Fruit fly (Drosophila melanogaster): ENCODE data around the gene CG4045.

CG4045 gene

DNA sequence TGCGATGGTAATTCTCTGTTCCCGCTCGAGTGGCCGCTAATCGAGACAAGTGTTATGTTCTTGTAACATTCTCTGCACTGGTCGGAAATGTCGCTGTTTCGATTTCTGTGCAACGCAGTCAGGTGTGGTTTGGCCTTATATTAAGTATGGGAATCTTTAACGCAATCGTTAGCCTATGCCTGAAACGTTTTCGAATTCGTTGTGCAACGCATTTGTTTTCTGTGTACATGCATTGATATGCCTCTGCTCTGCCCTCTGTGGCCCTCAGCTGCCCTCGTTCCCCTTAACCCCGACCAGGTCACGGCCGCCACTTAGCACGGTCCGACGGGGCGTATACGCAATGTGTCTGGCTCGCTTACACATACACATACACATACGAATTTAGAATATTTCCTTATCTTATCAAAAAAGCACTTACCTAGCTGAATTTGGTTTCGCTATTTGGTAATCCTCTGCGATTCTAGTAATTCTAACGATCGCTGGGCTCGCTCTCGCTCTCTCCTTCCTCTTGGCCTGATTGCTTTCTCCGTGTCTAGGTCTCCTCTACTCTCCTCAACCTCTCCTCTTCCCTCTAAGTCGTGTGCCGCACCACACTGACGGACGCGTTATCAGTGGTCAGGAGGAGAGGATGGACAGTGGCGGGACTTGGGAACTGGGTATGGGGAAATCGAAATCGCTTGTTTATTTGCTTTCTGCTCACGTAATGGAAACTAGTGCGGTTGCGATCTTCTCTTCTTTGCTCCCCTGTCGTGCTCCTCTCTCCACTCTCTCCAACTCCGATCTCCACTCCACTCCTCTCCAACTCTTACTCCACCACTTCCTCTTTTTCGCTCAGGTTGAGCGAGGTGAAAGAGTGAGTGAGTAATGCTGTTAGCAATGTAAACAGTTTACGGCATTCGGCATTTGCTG, 26.7 kb downstream of the CG4045 start:
- TF ChIP-seq crol (GFP tag; IDR thresholded peaks at IDR 0.05) (peak; percentile 85), CG17612 (GFP tag; IDR thresholded peaks at IDR 0.05) (no peak), CG34376 (GFP tag; optimal IDR thresholded peaks at IDR 0.05) (peak; percentile 11), cg (GFP tag; optimal IDR thresholded peaks at IDR 0.05) (peak; percentile 32), pzg (GFP tag; optimal IDR thresholded peaks at IDR 0.05) (no peak), z (GFP tag; IDR thresholded peaks at IDR 0.05) (peak; percentile 92), Pdp1 (GFP tag; optimal IDR thresholded peaks at IDR 0.05) (peak in 1 of 2 experiments; percentile 67), ranshi (GFP tag; IDR thresholded peaks at IDR 0.05) (no peak), twi (tag; optimal IDR thresholded peaks at IDR 0.05) (no peak), CG2678 (tag; optimal IDR thresholded peaks at IDR 0.05) (no peak), row (GFP tag; IDR thresholded peaks at IDR 0.05) (peak; percentile 6; the same call in 1 of the 3 replicates), GATAe (GFP tag; conservative IDR thresholded peaks at IDR 0.05) (0 out of 2 replicates have a peak, but pooled peaks have one; percentile 25), CG33557 (GFP tag; optimal IDR thresholded peaks at IDR 0.05) (no peak), tio (GFP tag; optimal IDR thresholded peaks at IDR 0.05) (no peak), CG12942 (GFP tag; optimal IDR thresholded peaks at IDR 0.05) (no peak), toy (GFP tag; IDR thresholded peaks at IDR 0.05) (no peak), cwo (GFP tag; optimal IDR thresholded peaks at IDR 0.05) (peak; percentile 37), Dref (GFP tag; IDR thresholded peaks at IDR 0.05) (0 out of 2 replicates have a peak, but pooled peaks have one; percentile 10), Hr78 (GFP tag; optimal IDR thresholded peaks at IDR 0.05) (peak in 1 of 2 experiments; percentile 97), CG6765 (GFP tag; optimal IDR thresholded peaks at IDR 0.05) (no peak), Ets65A (GFP tag) (peak; percentile 76), CG7745 (tag; optimal IDR thresholded peaks at IDR 0.05) (no peak), tup (GFP tag; optimal IDR thresholded peaks at IDR 0.05) (no peak), CG8281 (tag; optimal IDR thresholded peaks at IDR 0.05) (no peak), Med (GFP tag) (peak; percentile 30), CG12769 (tag; optimal IDR thresholded peaks at IDR 0.05) (peak; percentile 22), ERR (GFP tag; optimal IDR thresholded peaks at IDR 0.05) (no peak), Trl (optimal IDR thresholded peaks at IDR 0.05) (peak; percentile 50), Trl (GFP tag; optimal IDR thresholded peaks at IDR 0.05) (no peak), CG4617 (GFP tag; optimal IDR thresholded peaks at IDR 0.05; ENCODE audit: borderline replicate concordance) (no peak), mld (GFP tag; IDR thresholded peaks at IDR 0.05; ENCODE audit: partially characterized antibody) (no peak), NFAT (GFP tag; IDR thresholded peaks at IDR 0.05) (no peak), HHEX (GFP tag; optimal IDR thresholded peaks at IDR 0.05) (peak; percentile 2), exex (tag; optimal IDR thresholded peaks at IDR 0.05) (peak; percentile 80), nom (GFP tag; optimal IDR thresholded peaks at IDR 0.05) (peak; percentile 4), Scr (GFP tag; IDR thresholded peaks at IDR 0.05; ENCODE audit: partially characterized antibody) (0 out of 2 replicates have a peak, but pooled peaks have one; percentile 7), Sox102F (GFP tag; optimal IDR thresholded peaks at IDR 0.05) (no peak), sens (GFP tag) (peak; percentile 71), ftz-f1 (GFP tag; optimal IDR thresholded peaks at IDR 0.05) (peak; percentile 72), run (tag; optimal IDR thresholded peaks at IDR 0.05) (no peak), CG7372 (GFP tag; IDR thresholded peaks at IDR 0.05) (peak; percentile 69), usp (GFP tag; optimal IDR thresholded peaks at IDR 0.05) (no peak), chinmo (GFP tag; IDR thresholded peaks at IDR 0.05; ENCODE audit: partially characterized antibody) (0 out of 4 replicates have a peak, but pooled peaks have one; percentile 31), CG11247 (GFP tag; IDR thresholded peaks at IDR 0.05) (no peak), sens-2 (GFP tag; IDR thresholded peaks at IDR 0.05) (0 out of 2 replicates have a peak, but pooled peaks have one; percentile 12), sug (tag; optimal IDR thresholded peaks at IDR 0.05) (peak; percentile 64)

Data from whole organism, embryonic.